Fruit fly (Drosophila melanogaster) whole organism, embryonic: Measurements from ENCODE around the gene CG4338.

Experiments used
- Asciz ChIP-seq: fragments of 200-800 bp; sonication (Bioruptor generic); optimal IDR thresholded peaks from 2 replicates; lab custom pipeline; 2017; ENCODE audit warnings: missing biosample characterization, mild to moderate bottlenecking, missing genetic modification characterization, missing genetic modification reagents
- Atf3 ChIP-seq: fragments of 200-800 bp; sonication (Bioruptor generic); optimal IDR thresholded peaks from 3 replicates; lab custom pipeline; 2016; ENCODE audit warnings: missing biosample characterization, missing genetic modification characterization
- Awh ChIP-seq: fragments of 200-800 bp; sonication (Bioruptor generic); IDR thresholded peaks from 2 replicates; pipeline ENCODE4, ENCODE4 v1.3.6; 2022; ENCODE audit warnings: missing biosample characterization, missing genetic modification characterization
- Bdp1 ChIP-seq: fragments of 200-800 bp; sonication (Bioruptor generic); optimal IDR thresholded peaks from 3 replicates; lab custom pipeline; 2016; ENCODE audit warnings: missing biosample characterization, missing genetic modification characterization
- CG10147 ChIP-seq: fragments of 200-800 bp; sonication (Bioruptor generic); optimal IDR thresholded peaks from 2 replicates; lab custom pipeline; 2019; ENCODE audit warnings: missing biosample characterization, mild to moderate bottlenecking, missing genetic modification characterization, moderate library complexity
- CG12769 ChIP-seq: fragments of 200-800 bp; sonication (Bioruptor generic); optimal IDR thresholded peaks from 2 replicates; lab custom pipeline; 2019; ENCODE audit warnings: missing biosample characterization, mild to moderate bottlenecking, missing genetic modification characterization, moderate library complexity
- CG13296 ChIP-seq: fragments of 200-800 bp; sonication (Bioruptor generic); optimal IDR thresholded peaks from 3 replicates; lab custom pipeline; 2018; ENCODE audit warnings: missing biosample characterization, mild to moderate bottlenecking, missing genetic modification characterization
- CG15011 ChIP-seq: fragments of 200-800 bp; sonication (Bioruptor generic); optimal IDR thresholded peaks from 3 replicates; lab custom pipeline; 2018; ENCODE audit warnings: missing biosample characterization, mild to moderate bottlenecking, missing genetic modification characterization
- CG16813 ChIP-seq: fragments of 200-800 bp; sonication (Bioruptor generic); IDR thresholded peaks from 3 replicates; pipeline ENCODE4 v1.3.6; 2022; ENCODE audit warnings: missing biosample characterization, missing genetic modification characterization; ENCODE audit not compliant: partially characterized antibody
- CG17802 ChIP-seq: fragments of 200-800 bp; sonication (Bioruptor generic); optimal IDR thresholded peaks from 2 replicates; lab custom pipeline; 2018; ENCODE audit warnings: missing biosample characterization, mild to moderate bottlenecking, missing genetic modification characterization, moderate library complexity
- CG6254 ChIP-seq: fragments of 200-800 bp; sonication (Bioruptor generic); optimal IDR thresholded peaks from 3 replicates; lab custom pipeline; 2017; ENCODE audit warnings: mild to moderate bottlenecking, missing biosample characterization, missing genetic modification reagents, missing genetic modification characterization
- CG6272 ChIP-seq: fragments of 200-800 bp; sonication (Bioruptor generic); IDR thresholded peaks from 2 replicates; pipeline ENCODE4 v1.3.6; 2022; ENCODE audit warnings: missing biosample characterization, missing genetic modification characterization
- CG6689 ChIP-seq: fragments of 200-800 bp; sonication (Bioruptor generic); IDR thresholded peaks from 2 replicates; pipeline ENCODE4 v1.3.6; 2022; ENCODE audit warnings: missing biosample characterization, missing genetic modification characterization
- CG7271 ChIP-seq: fragments of 200-800 bp; sonication (Bioruptor generic); optimal IDR thresholded peaks from 2 replicates; lab custom pipeline; 2018; ENCODE audit warnings: missing biosample characterization, mild to moderate bottlenecking, missing genetic modification characterization, moderate library complexity
- CG7556 ChIP-seq: fragments of 200-800 bp; sonication (Bioruptor generic); optimal IDR thresholded peaks from 2 replicates; lab custom pipeline; 2017; ENCODE audit warnings: missing biosample characterization, mild to moderate bottlenecking, missing genetic modification characterization
- CG7786 ChIP-seq: fragments of 200-800 bp; sonication (Bioruptor generic); optimal IDR thresholded peaks from 2 replicates; lab custom pipeline; 2016; ENCODE audit warnings: missing biosample characterization, missing genetic modification characterization
- CG7839 ChIP-seq: fragments of 200-800 bp; sonication (Bioruptor generic); optimal IDR thresholded peaks from 3 replicates; lab custom pipeline; 2018; ENCODE audit warnings: missing biosample characterization, mild to moderate bottlenecking, missing genetic modification characterization, moderate library complexity
- CG8281 ChIP-seq: fragments of 200-800 bp; sonication (Bioruptor generic); optimal IDR thresholded peaks from 2 replicates; lab custom pipeline; 2018; ENCODE audit warnings: missing biosample characterization, mild to moderate bottlenecking, missing genetic modification characterization, moderate library complexity
- Gsc ChIP-seq: fragments of 200-800 bp; sonication (Bioruptor generic); IDR thresholded peaks from 2 replicates; pipeline ENCODE4 v1.3.6; 2022; ENCODE audit warnings: missing biosample characterization, missing genetic modification characterization
- HLH54F ChIP-seq: fragments of 200-800 bp; sonication (Bioruptor generic); optimal IDR thresholded peaks from 3 replicates; lab custom pipeline; 2016; ENCODE audit warnings: missing biosample characterization, missing genetic modification characterization
- HmgD ChIP-seq: fragments of 200-800 bp; sonication (Bioruptor generic); optimal IDR thresholded peaks from 3 replicates; lab custom pipeline; 2016; ENCODE audit warnings: missing biosample characterization, missing genetic modification characterization
- HmgZ ChIP-seq: fragments of 200-800 bp; sonication (Bioruptor generic); optimal IDR thresholded peaks from 2 replicates; lab custom pipeline; 2018; ENCODE audit warnings: missing biosample characterization, mild to moderate bottlenecking, missing genetic modification characterization
- Hr51 ChIP-seq, 2 experiments: fragments of 200-800 bp; sonication (Bioruptor generic); optimal IDR thresholded peaks; 2 replicates in 1 of 2; 3 replicates in 1 of 2; lab custom pipeline; 2016 to 2018; ENCODE audit warnings: missing biosample characterization in 2 of 2, missing genetic modification characterization in 2 of 2, mild to moderate bottlenecking in 1 of 2, moderate library complexity in 1 of 2
- Hsf ChIP-seq: fragments of 200-800 bp; sonication (Bioruptor generic); optimal IDR thresholded peaks from 3 replicates; lab custom pipeline; 2016; ENCODE audit warnings: missing biosample characterization, missing genetic modification characterization
- Neu2 ChIP-seq: fragments of 200-800 bp; sonication (Bioruptor generic); optimal IDR thresholded peaks from 3 replicates; lab custom pipeline; 2016; ENCODE audit warnings: missing biosample characterization, missing genetic modification characterization, borderline replicate concordance
- Opbp ChIP-seq: fragments of 200-800 bp; sonication (Bioruptor generic); IDR thresholded peaks from 3 replicates; pipeline ENCODE4 v1.3.6; 2022; ENCODE audit warnings: missing biosample characterization, missing genetic modification characterization; ENCODE audit not compliant: partially characterized antibody
- Sox100B ChIP-seq: fragments of 200-800 bp; sonication (Bioruptor generic); optimal IDR thresholded peaks from 3 replicates; lab custom pipeline; 2018; ENCODE audit warnings: missing biosample characterization, mild to moderate bottlenecking, missing genetic modification characterization
- Spps ChIP-seq: fragments of 200-800 bp; sonication (Bioruptor generic); optimal IDR thresholded peaks from 2 replicates; lab custom pipeline; 2018; ENCODE audit warnings: missing biosample characterization, mild to moderate bottlenecking, missing genetic modification characterization
- ac ChIP-seq: fragments of 200-800 bp; sonication (Bioruptor generic); optimal IDR thresholded peaks from 3 replicates; lab custom pipeline; 2017; ENCODE audit warnings: missing biosample characterization, mild to moderate bottlenecking, missing genetic modification characterization
- bbx ChIP-seq: fragments of 200-800 bp; sonication (Bioruptor generic); IDR thresholded peaks from 2 replicates; pipeline ENCODE4 v1.3.6; 2022; ENCODE audit warnings: missing biosample characterization, missing genetic modification characterization; ENCODE audit not compliant: partially characterized antibody
- crc ChIP-seq: fragments of 200-800 bp; sonication (Bioruptor generic); optimal IDR thresholded peaks from 2 replicates; lab custom pipeline; 2016; ENCODE audit warnings: missing biosample characterization, missing genetic modification characterization
- danr ChIP-seq: fragments of 200-800 bp; sonication (Bioruptor generic); IDR thresholded peaks from 2 replicates; pipeline ENCODE4 v1.3.6; 2022; ENCODE audit warnings: missing biosample characterization, missing genetic modification characterization
- dmrt99B ChIP-seq: fragments of 200-800 bp; sonication (Bioruptor generic); optimal IDR thresholded peaks from 2 replicates; lab custom pipeline; 2018; ENCODE audit warnings: missing biosample characterization, mild to moderate bottlenecking, missing genetic modification characterization, moderate library complexity
- dpn ChIP-seq, 2 experiments: fragments of 200-800 bp; sonication (Bioruptor generic); optimal IDR thresholded peaks; 3 replicates each; lab custom pipeline; 2016; ENCODE audit warnings: missing biosample characterization in 2 of 2, missing genetic modification characterization in 2 of 2
- dysf ChIP-seq: fragments of 200-800 bp; sonication (Bioruptor generic); IDR thresholded peaks from 3 replicates; pipeline ENCODE4 v1.3.6; 2022; ENCODE audit warnings: missing biosample characterization, missing genetic modification characterization
- fd96Cb ChIP-seq: fragments of 200-800 bp; sonication (Bioruptor generic); optimal IDR thresholded peaks from 2 replicates; lab custom pipeline; 2018; ENCODE audit warnings: missing biosample characterization, mild to moderate bottlenecking, missing genetic modification characterization, moderate library complexity
- fru ChIP-seq: fragments of >200 bp; optimal IDR thresholded peaks from 2 replicates; lab custom pipeline; 2017
- h ChIP-seq: fragments of >200 bp; optimal IDR thresholded peaks from 2 replicates; lab custom pipeline; 2017
- hb ChIP-seq: fragments of 200-800 bp; sonication (Bioruptor generic); IDR thresholded peaks from 3 replicates; pipeline ENCODE4 v1.3.6; 2022; ENCODE audit warnings: missing biosample characterization, missing genetic modification characterization; ENCODE audit not compliant: partially characterized antibody
- nerfin-2 ChIP-seq: fragments of 200-800 bp; sonication (Bioruptor generic); IDR thresholded peaks from 2 replicates; pipeline ENCODE4 v1.3.6; 2022; ENCODE audit warnings: missing biosample characterization, missing genetic modification characterization; ENCODE audit not compliant: partially characterized antibody
- onecut ChIP-seq: fragments of 200-800 bp; sonication (Bioruptor generic); IDR thresholded peaks from 2 replicates; pipeline ENCODE4 v1.3.6; 2022; ENCODE audit warnings: missing biosample characterization, missing genetic modification characterization
- phol ChIP-seq: fragments of 200-800 bp; sonication (Bioruptor generic); optimal IDR thresholded peaks from 3 replicates; lab custom pipeline; 2018; ENCODE audit warnings: missing biosample characterization, mild to moderate bottlenecking, missing genetic modification characterization, moderate library complexity
- rib ChIP-seq: fragments of 200-800 bp; sonication (Bioruptor generic); IDR thresholded peaks from 2 replicates; pipeline ENCODE4 v1.3.6; 2022; ENCODE audit warnings: missing biosample characterization, missing genetic modification characterization
- sd ChIP-seq: fragments of 200-800 bp; sonication (Bioruptor generic); optimal IDR thresholded peaks from 3 replicates; lab custom pipeline; 2018; ENCODE audit warnings: missing biosample characterization, mild to moderate bottlenecking, missing genetic modification characterization, moderate library complexity
- sug ChIP-seq: fragments of 200-800 bp; optimal IDR thresholded peaks from 2 replicates; lab custom pipeline; 2019; ENCODE audit warnings: missing biosample characterization, mild to moderate bottlenecking, missing genetic modification characterization, moderate library complexity
- tgo ChIP-seq: fragments of 200-800 bp; sonication (Bioruptor generic); IDR thresholded peaks from 3 replicates; pipeline ENCODE4 v1.3.6; 2022; ENCODE audit warnings: missing biosample characterization, missing genetic modification characterization
- unpg ChIP-seq: fragments of 200-800 bp; sonication (Bioruptor generic); optimal IDR thresholded peaks from 3 replicates; lab custom pipeline; 2018; ENCODE audit warnings: missing biosample characterization, mild to moderate bottlenecking, missing genetic modification characterization, moderate library complexity
- vnd ChIP-seq: fragments of 200-800 bp; sonication (Bioruptor generic); IDR thresholded peaks from 3 replicates; pipeline ENCODE4 v1.3.6; 2022; ENCODE audit warnings: missing biosample characterization, missing genetic modification characterization; ENCODE audit not compliant: partially characterized antibody
- zen2 ChIP-seq: fragments of 200-800 bp; sonication (Bioruptor generic); IDR thresholded peaks from 3 replicates; pipeline ENCODE4 v1.3.6; 2022; ENCODE audit warnings: missing biosample characterization, missing genetic modification characterization; ENCODE audit not compliant: partially characterized antibody

CG4338 gene

DNA sequence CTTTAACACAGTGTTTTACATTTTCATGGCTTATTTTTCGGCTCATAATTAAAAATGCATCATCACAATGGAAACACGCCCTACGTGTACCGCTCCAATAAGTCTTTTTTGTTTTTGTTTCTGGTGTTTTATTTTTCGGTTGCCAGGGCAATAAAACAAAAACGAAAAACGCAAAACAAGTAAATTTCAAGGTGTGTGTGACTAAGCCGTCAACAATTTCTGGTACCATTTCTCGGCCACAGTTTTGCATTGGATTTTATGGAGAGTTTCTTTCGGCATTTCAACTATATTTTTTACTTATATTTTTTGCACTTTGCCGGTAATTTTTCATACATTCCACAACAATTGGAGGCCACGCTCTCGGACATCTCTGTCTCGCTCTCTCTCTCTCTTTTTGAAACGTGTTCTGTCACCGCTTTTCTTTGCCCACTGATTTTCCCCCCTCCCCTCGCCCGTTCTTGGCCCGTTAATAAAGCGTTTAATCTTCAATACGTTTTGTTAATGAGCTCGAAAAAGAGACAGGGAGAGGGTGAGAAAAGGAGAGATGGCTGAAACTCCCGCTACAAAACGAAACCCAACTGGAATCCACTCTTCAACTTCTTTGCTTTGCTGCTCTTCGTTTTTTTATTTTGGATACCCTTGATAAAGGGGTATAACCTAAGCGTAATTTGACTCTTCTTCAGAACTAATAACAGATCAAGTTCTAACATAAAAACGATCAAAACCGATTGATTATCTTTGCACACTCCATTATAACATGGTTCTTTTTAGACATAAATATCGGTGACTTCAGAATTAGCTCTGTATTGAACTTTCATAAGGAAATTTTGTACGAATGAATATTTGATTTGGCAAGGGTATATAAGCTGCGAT lies 17.9 kb downstream of the CG4338 start (continued):
- TF ChIP-seq HmgZ, result no peak
- TF ChIP-seq CG7786 (GFP tag; lab: Kevin White, UChicago), result no peak
- no peak for TF ChIP-seq Atf3 (GFP tag; lab: Kevin White, UChicago)
- peak; percentile 29 for TF ChIP-seq Sox100B
- peak; percentile 68 for TF ChIP-seq dmrt99B (tag; lab: Kevin White, UChicago)
- TF ChIP-seq hb (GFP tag; lab: Robert Waterston, UW), result no peak
- no peak for TF ChIP-seq Hsf (GFP tag; lab: Kevin White, UChicago)
- no peak for TF ChIP-seq Spps
- TF ChIP-seq CG15011 (GFP tag; lab: Kevin White, UChicago), result no peak
- no peak for TF ChIP-seq Opbp (GFP tag; lab: Robert Waterston, UW)
- TF ChIP-seq Bdp1, result no peak
- TF ChIP-seq ac (GFP tag; lab: Kevin White, UChicago), result no peak
- TF ChIP-seq CG6689 (GFP tag; lab: Robert Waterston, UW), result no peak
- peak; percentile 69 for TF ChIP-seq Awh (GFP tag; lab: Robert Waterston, UW)
- TF ChIP-seq onecut (GFP tag; lab: Robert Waterston, UW), result no peak
- TF ChIP-seq Hr51 (GFP tag; optimal IDR thresholded peaks at IDR 0.05; lab: Kevin White, UChicago), result peak in 1 of 2 experiments; percentile 18
- no peak for TF ChIP-seq CG6272
- no peak for TF ChIP-seq HLH54F (GFP tag; lab: Kevin White, UChicago)
- no peak for TF ChIP-seq unpg (GFP tag; lab: Kevin White, UChicago)
- no peak for TF ChIP-seq CG13296
- peak; percentile 51 for TF ChIP-seq phol
- peak; percentile 25 for TF ChIP-seq fd96Cb (tag; lab: Kevin White, UChicago)
- TF ChIP-seq fru, result no peak
- no peak for TF ChIP-seq Neu2
- TF ChIP-seq CG7271 (tag; lab: Kevin White, UChicago), result no peak
- TF ChIP-seq CG8281 (tag; lab: Kevin White, UChicago), result no peak
- TF ChIP-seq HmgD (GFP tag; lab: Kevin White, UChicago), result no peak
- TF ChIP-seq zen2 (GFP tag; lab: Robert Waterston, UW), result no peak
- peak; percentile 82 for TF ChIP-seq sd (tag; lab: Kevin White, UChicago)
- TF ChIP-seq tgo (GFP tag; lab: Robert Waterston, UW), result no peak
- no peak for TF ChIP-seq vnd (GFP tag; lab: Robert Waterston, UW)
- peak; percentile 59 for TF ChIP-seq CG7839
- peak; percentile 11 for TF ChIP-seq crc (GFP tag; lab: Kevin White, UChicago)
- TF ChIP-seq Gsc (GFP tag; lab: Robert Waterston, UW), result no peak
- TF ChIP-seq CG6254 (GFP tag; lab: Kevin White, UChicago), result peak; percentile 3
- no peak for TF ChIP-seq nerfin-2 (GFP tag; lab: Robert Waterston, UW)
- peak; percentile 26 for TF ChIP-seq CG7556 (GFP tag; lab: Kevin White, UChicago)
- TF ChIP-seq Asciz (GFP tag; lab: Kevin White, UChicago), result peak; percentile 38
- TF ChIP-seq dysf (GFP tag; lab: Robert Waterston, UW), result no peak
- TF ChIP-seq CG16813 (GFP tag; lab: Robert Waterston, UW), result no peak
- no peak for TF ChIP-seq danr (GFP tag; lab: Robert Waterston, UW)
- no peak for TF ChIP-seq CG12769 (tag; lab: Kevin White, UChicago)
- TF ChIP-seq sug, result no peak
- no peak for TF ChIP-seq rib (GFP tag; lab: Robert Waterston, UW)
- TF ChIP-seq CG17802 (tag; lab: Kevin White, UChicago), result no peak
- TF ChIP-seq h, result no peak
- TF ChIP-seq bbx (GFP tag; lab: Robert Waterston, UW), result no peak
- TF ChIP-seq dpn (GFP tag; optimal IDR thresholded peaks at IDR 0.05; lab: Kevin White, UChicago), result peak in 1 of 2 experiments; percentile 1
- TF ChIP-seq CG10147, result peak; percentile 19
